Fruit fly (Drosophila melanogaster) whole organism, embryonic: ENCODE measurements around the gene CG15012.

Experiments
- Atf-2 ChIP-seq: fragments of 200-800 bp; sonication (Bioruptor generic); optimal IDR thresholded peaks from 2 replicates; lab custom pipeline; 2016; ENCODE audit warnings: missing biosample characterization, missing genetic modification characterization
- BEAF-32 ChIP-seq: fragments of 200-800 bp; sonication (Bioruptor generic); optimal IDR thresholded peaks from 3 replicates; lab custom pipeline; 2017; ENCODE audit warnings: missing biosample characterization, missing genetic modification characterization, mild to moderate bottlenecking, moderate library complexity, missing genetic modification reagents
- Bteb2 ChIP-seq: fragments of 200-800 bp; sonication (Bioruptor generic); optimal IDR thresholded peaks from 2 replicates; lab custom pipeline; 2016; ENCODE audit warnings: missing biosample characterization, missing genetic modification characterization
- CG10462 ChIP-seq: fragments of 200-800 bp; sonication (Bioruptor generic); optimal IDR thresholded peaks from 2 replicates; lab custom pipeline; 2016; ENCODE audit warnings: missing biosample characterization, missing genetic modification characterization
- CG12071 ChIP-seq: fragments of 200-800 bp; sonication (Bioruptor generic); optimal IDR thresholded peaks from 3 replicates; lab custom pipeline; 2018; ENCODE audit warnings: missing biosample characterization, mild to moderate bottlenecking, missing genetic modification characterization
- CG12236 ChIP-seq: fragments of 200-800 bp; sonication (Bioruptor generic); optimal IDR thresholded peaks from 2 replicates; lab custom pipeline; 2016; ENCODE audit warnings: missing biosample characterization, missing genetic modification characterization
- CG12744 ChIP-seq: fragments of 200-800 bp; sonication (Bioruptor generic); optimal IDR thresholded peaks from 2 replicates; lab custom pipeline; 2016; ENCODE audit warnings: missing biosample characterization, missing genetic modification characterization
- CG14667 ChIP-seq: fragments of 200-800 bp; sonication (Bioruptor generic); IDR thresholded peaks from 2 replicates; pipeline ENCODE4 v1.3.6; 2022; ENCODE audit warnings: missing biosample characterization, missing genetic modification characterization
- CG16815 ChIP-seq: fragments of 200-800 bp; sonication (Bioruptor generic); optimal IDR thresholded peaks from 3 replicates; lab custom pipeline; 2017; ENCODE audit warnings: missing biosample characterization, mild to moderate bottlenecking, missing genetic modification characterization
- CG17568 ChIP-seq: fragments of 200-800 bp; sonication (Bioruptor generic); optimal IDR thresholded peaks from 2 replicates; lab custom pipeline; 2018; ENCODE audit warnings: missing biosample characterization, mild to moderate bottlenecking, missing genetic modification characterization, moderate library complexity
- CG2875 ChIP-seq: fragments of 200-800 bp; sonication (Bioruptor generic); optimal IDR thresholded peaks from 2 replicates; lab custom pipeline; 2017; ENCODE audit warnings: missing biosample characterization, mild to moderate bottlenecking, missing genetic modification characterization, missing genetic modification reagents
- CG3281 ChIP-seq: fragments of 200-800 bp; sonication (Bioruptor generic); optimal IDR thresholded peaks from 3 replicates; lab custom pipeline; 2017; ENCODE audit warnings: missing biosample characterization, mild to moderate bottlenecking, missing genetic modification characterization
- CG6689 ChIP-seq: fragments of 200-800 bp; sonication (Bioruptor generic); IDR thresholded peaks from 2 replicates; pipeline ENCODE4 v1.3.6; 2022; ENCODE audit warnings: missing biosample characterization, missing genetic modification characterization
- CG6765 ChIP-seq: fragments of 200-800 bp; sonication (Bioruptor generic); optimal IDR thresholded peaks from 3 replicates; lab custom pipeline; 2017; ENCODE audit warnings: missing biosample characterization, mild to moderate bottlenecking, missing genetic modification characterization
- CG6791 ChIP-seq: fragments of 200-800 bp; sonication (Bioruptor generic); IDR thresholded peaks from 3 replicates; pipeline ENCODE4 v1.3.6; 2022; ENCODE audit warnings: missing biosample characterization, missing genetic modification characterization; ENCODE audit not compliant: partially characterized antibody
- CG6813 ChIP-seq: fragments of 200-800 bp; sonication (Bioruptor generic); optimal IDR thresholded peaks from 2 replicates; lab custom pipeline; 2017; ENCODE audit warnings: missing biosample characterization, missing genetic modification characterization, mild to moderate bottlenecking, moderate library complexity, missing genetic modification reagents
- CHES-1-like ChIP-seq: fragments of 200-800 bp; sonication (Bioruptor generic); optimal IDR thresholded peaks from 2 replicates; lab custom pipeline; 2016; ENCODE audit warnings: missing biosample characterization, missing genetic modification characterization
- Dek ChIP-seq: fragments of 200-800 bp; sonication (Bioruptor generic); optimal IDR thresholded peaks from 3 replicates; lab custom pipeline; 2019; ENCODE audit warnings: missing biosample characterization, mild to moderate bottlenecking, missing genetic modification characterization, moderate library complexity
- Dip3 ChIP-seq: fragments of 200-800 bp; sonication (Bioruptor generic); optimal IDR thresholded peaks from 3 replicates; lab custom pipeline; 2016; ENCODE audit warnings: missing biosample characterization, missing genetic modification characterization
- Ets65A ChIP-seq: fragments of 200-800 bp; sonication (Bioruptor generic); peaks from one replicate; lab custom pipeline; 2016; ENCODE audit warnings: missing biosample characterization, missing genetic modification characterization
- GATAe ChIP-seq: fragments of 200-800 bp; sonication (Bioruptor generic); conservative IDR thresholded peaks from 2 replicates; pipeline ENCODE4 v1.3.6; 2022; ENCODE audit warnings: missing biosample characterization, missing genetic modification characterization
- H2.0 ChIP-seq: fragments of 200-800 bp; sonication (Bioruptor generic); IDR thresholded peaks from 2 replicates; pipeline ENCODE4 v1.3.6; 2022; ENCODE audit warnings: missing biosample characterization, missing genetic modification characterization
- HLH54F ChIP-seq: fragments of 200-800 bp; sonication (Bioruptor generic); optimal IDR thresholded peaks from 3 replicates; lab custom pipeline; 2016; ENCODE audit warnings: missing biosample characterization, missing genetic modification characterization
- Hr51 ChIP-seq, 2 experiments: fragments of 200-800 bp; sonication (Bioruptor generic); optimal IDR thresholded peaks; 2 replicates in 1 of 2; 3 replicates in 1 of 2; lab custom pipeline; 2016 to 2018; ENCODE audit warnings: missing biosample characterization in 2 of 2, missing genetic modification characterization in 2 of 2, mild to moderate bottlenecking in 1 of 2, moderate library complexity in 1 of 2
- Lhr ChIP-seq: fragments of 200-800 bp; sonication (Bioruptor generic); optimal IDR thresholded peaks from 3 replicates; lab custom pipeline; 2017; ENCODE audit warnings: mild to moderate bottlenecking, missing biosample characterization, missing genetic modification reagents, missing genetic modification characterization
- Opbp ChIP-seq: fragments of 200-800 bp; sonication (Bioruptor generic); IDR thresholded peaks from 3 replicates; pipeline ENCODE4 v1.3.6; 2022; ENCODE audit warnings: missing biosample characterization, missing genetic modification characterization; ENCODE audit not compliant: partially characterized antibody
- Ptx1 ChIP-seq: fragments of 200-800 bp; sonication (Bioruptor generic); IDR thresholded peaks from 2 replicates; pipeline ENCODE4 v1.3.6; 2022; ENCODE audit warnings: missing biosample characterization, missing genetic modification characterization
- Usf ChIP-seq: fragments of 200-800 bp; sonication (Bioruptor generic); optimal IDR thresholded peaks from 2 replicates; lab custom pipeline; 2017; ENCODE audit warnings: missing genotype, missing biosample characterization, missing genetic modification characterization
- Xrp1 ChIP-seq: fragments of 200-800 bp; sonication (Bioruptor generic); IDR thresholded peaks from 2 replicates; pipeline ENCODE4 v1.3.6; 2022; ENCODE audit warnings: missing biosample characterization, missing genetic modification characterization
- ara ChIP-seq: fragments of 200-800 bp; sonication (Bioruptor generic); IDR thresholded peaks from 2 replicates; pipeline ENCODE4 v1.3.6; 2022; ENCODE audit warnings: missing biosample characterization, missing genetic modification characterization
- bbx ChIP-seq: fragments of 200-800 bp; sonication (Bioruptor generic); IDR thresholded peaks from 2 replicates; pipeline ENCODE4 v1.3.6; 2022; ENCODE audit warnings: missing biosample characterization, missing genetic modification characterization; ENCODE audit not compliant: partially characterized antibody
- bigmax ChIP-seq: fragments of 200-800 bp; sonication (Bioruptor generic); optimal IDR thresholded peaks from 2 replicates; lab custom pipeline; 2018; ENCODE audit warnings: missing biosample characterization, mild to moderate bottlenecking, missing genetic modification characterization
- danr ChIP-seq: fragments of 200-800 bp; sonication (Bioruptor generic); IDR thresholded peaks from 2 replicates; pipeline ENCODE4 v1.3.6; 2022; ENCODE audit warnings: missing biosample characterization, missing genetic modification characterization
- dimm ChIP-seq: fragments of 200-800 bp; sonication (Bioruptor generic); IDR thresholded peaks from 2 replicates; pipeline ENCODE4 v1.3.6; 2022; ENCODE audit warnings: missing biosample characterization, missing genetic modification characterization
- dm ChIP-seq: fragments of 200-800 bp; sonication (Bioruptor generic); optimal IDR thresholded peaks from 3 replicates; lab custom pipeline; 2016; ENCODE audit warnings: missing biosample characterization, missing genetic modification characterization
- dmrt11E ChIP-seq: fragments of 200-800 bp; sonication (Bioruptor generic); optimal IDR thresholded peaks from 3 replicates; lab custom pipeline; 2018; ENCODE audit warnings: missing biosample characterization, mild to moderate bottlenecking, missing genetic modification characterization, moderate library complexity
- emc ChIP-seq: fragments of 200-800 bp; sonication (Bioruptor generic); optimal IDR thresholded peaks from 2 replicates; lab custom pipeline; 2016; ENCODE audit warnings: missing biosample characterization, missing genetic modification characterization
- hb ChIP-seq: fragments of 200-800 bp; sonication (Bioruptor generic); IDR thresholded peaks from 3 replicates; pipeline ENCODE4 v1.3.6; 2022; ENCODE audit warnings: missing biosample characterization, missing genetic modification characterization; ENCODE audit not compliant: partially characterized antibody
- kni ChIP-seq: fragments of 200-800 bp; sonication (Bioruptor generic); optimal IDR thresholded peaks from 3 replicates; lab custom pipeline; 2017; ENCODE audit warnings: mild to moderate bottlenecking, missing biosample characterization, missing genetic modification reagents, missing genetic modification characterization
- lmd ChIP-seq: fragments of 200-800 bp; sonication (Bioruptor generic); IDR thresholded peaks from 2 replicates; pipeline ENCODE4 v1.3.6; 2022; ENCODE audit warnings: missing biosample characterization, missing genetic modification characterization
- lola ChIP-seq, 3 experiments: fragments of >200 bp in 2 of 3; fragments of 200-800 bp in 1 of 3; sonication (Bioruptor generic) in 1 of 3; optimal IDR thresholded peaks; 2 replicates each; lab custom pipeline; 2017 to 2019; ENCODE audit warnings: missing biosample characterization in 3 of 3, missing genetic modification characterization in 3 of 3, mild to moderate bottlenecking in 1 of 3, moderate library complexity in 1 of 3
- lov ChIP-seq, 2 experiments: fragments of 200-800 bp in 1 of 2; fragments of >200 bp in 1 of 2; sonication (Bioruptor generic) in 1 of 2; IDR thresholded peaks in 1 of 2; optimal IDR thresholded peaks in 1 of 2; 2 replicates in 1 of 2; 3 replicates in 1 of 2; pipeline versions ENCODE4 v1.3.6 to Lab custom; 2017 to 2022; ENCODE audit warnings: missing biosample characterization in 1 of 2, missing genetic modification characterization in 1 of 2
- mld ChIP-seq: fragments of 200-800 bp; sonication (Bioruptor generic); IDR thresholded peaks from 3 replicates; pipeline ENCODE4 v1.3.6; 2022; ENCODE audit warnings: missing biosample characterization, missing genetic modification characterization; ENCODE audit not compliant: partially characterized antibody
- oc ChIP-seq: fragments of 200-800 bp; sonication (Bioruptor generic); optimal IDR thresholded peaks from 2 replicates; lab custom pipeline; 2018; ENCODE audit warnings: missing biosample characterization, mild to moderate bottlenecking, missing genetic modification characterization, moderate library complexity
- p53 ChIP-seq: fragments of 200-800 bp; sonication (Bioruptor generic); optimal IDR thresholded peaks from 2 replicates; lab custom pipeline; 2016; ENCODE audit warnings: missing biosample characterization, missing genetic modification characterization
- pfk ChIP-seq: fragments of 200-800 bp; sonication (Bioruptor generic); optimal IDR thresholded peaks from 2 replicates; lab custom pipeline; 2018; ENCODE audit warnings: missing biosample characterization, mild to moderate bottlenecking, missing genetic modification characterization, moderate library complexity
- sna ChIP-seq: fragments of 200-800 bp; sonication (Bioruptor generic); IDR thresholded peaks from 2 replicates; pipeline ENCODE4 v1.3.6; 2022; ENCODE audit warnings: missing biosample characterization, missing genetic modification characterization; ENCODE audit not compliant: partially characterized antibody
- tap ChIP-seq: fragments of 200-800 bp; optimal IDR thresholded peaks from 3 replicates; lab custom pipeline; 2019; ENCODE audit warnings: missing biosample characterization, mild to moderate bottlenecking, missing genetic modification characterization, moderate library complexity
- toy ChIP-seq: fragments of 200-800 bp; sonication (Bioruptor generic); IDR thresholded peaks from 2 replicates; pipeline ENCODE4 v1.3.6; 2022; ENCODE audit warnings: missing biosample characterization, missing genetic modification characterization

The CG15012 gene

dm6 chr3L:4269920-4270319 lies 22.1 kb downstream of the CG15012 start (continued):
- TF ChIP-seq CG6765 (peak; percentile 49), CHES-1-like (GFP tag; lab: Kevin White, UChicago) (no peak), CG6689 (GFP tag; lab: Robert Waterston, UW) (peak; percentile 77), emc (GFP tag; lab: Kevin White, UChicago) (no peak), CG6813 (GFP tag; lab: Kevin White, UChicago) (peak; percentile 65), GATAe (GFP tag; lab: Robert Waterston, UW) (no peak), CG3281 (GFP tag; lab: Kevin White, UChicago) (peak; percentile 75), pfk (GFP tag; lab: Kevin White, UChicago) (no peak), HLH54F (no peak), CG12071 (peak; percentile 56), CG12236 (GFP tag; lab: Kevin White, UChicago) (no peak), lmd (GFP tag; lab: Robert Waterston, UW) (peak; percentile 66), dmrt11E (tag; lab: Kevin White, UChicago) (peak; percentile 68), BEAF-32 (no peak), Bteb2 (GFP tag; lab: Kevin White, UChicago) (no peak), bigmax (GFP tag; lab: Kevin White, UChicago) (no peak), toy (no peak), CG17568 (GFP tag; lab: Kevin White, UChicago) (peak; percentile 48), CG6791 (GFP tag; lab: Robert Waterston, UW) (0 out of 3 replicates have a peak, but pooled peaks have one; percentile 15), kni (GFP tag; lab: Kevin White, UChicago) (peak; percentile 63), Dip3 (GFP tag; lab: Kevin White, UChicago) (no peak), H2.0 (GFP tag; lab: Robert Waterston, UW) (peak; percentile 20; the same call in 1 of the 2 replicates), bbx (GFP tag; lab: Robert Waterston, UW) (no peak), hb (no peak), CG12744 (GFP tag; lab: Kevin White, UChicago) (no peak), Atf-2 (GFP tag; lab: Kevin White, UChicago) (no peak), Ptx1 (GFP tag; lab: Robert Waterston, UW) (peak; percentile 79), ara (GFP tag; lab: Robert Waterston, UW) (peak; percentile 75), oc (tag; lab: Kevin White, UChicago) (peak; percentile 74), p53 (no peak), Usf (GFP tag; lab: Kevin White, UChicago) (peak; percentile 15), CG2875 (GFP tag; lab: Kevin White, UChicago) (peak; percentile 16), Ets65A (GFP tag; lab: Kevin White, UChicago) (no peak), dm (no peak), lov (optimal IDR thresholded peaks at IDR 0.05; lab: Kevin White, UChicago) (no peak), lov (GFP tag; IDR thresholded peaks at IDR 0.05; lab: Robert Waterston, UW) (no peak), Opbp (GFP tag; lab: Robert Waterston, UW) (no peak), Lhr (GFP tag; lab: Kevin White, UChicago) (peak; percentile 15), dimm (GFP tag; lab: Robert Waterston, UW) (no peak), CG16815 (GFP tag; lab: Kevin White, UChicago) (peak; percentile 31), Hr51 (GFP tag; optimal IDR thresholded peaks at IDR 0.05; lab: Kevin White, UChicago) (peak in 1 of 2 experiments; percentile 84), tap (peak; percentile 81), danr (GFP tag; lab: Robert Waterston, UW) (no peak), CG14667 (GFP tag; lab: Robert Waterston, UW) (peak; percentile 35; the same call in 1 of the 2 replicates), sna (GFP tag; lab: Robert Waterston, UW) (no peak), lola (GFP tag; optimal IDR thresholded peaks at IDR 0.05; lab: Kevin White, UChicago) (peak in 1 of 3 experiments; percentile 77), Dek (tag; lab: Kevin White, UChicago) (peak; percentile 50), CG10462 (no peak), Xrp1 (GFP tag; lab: Robert Waterston, UW) (peak; percentile 81), mld (GFP tag; lab: Robert Waterston, UW) (no peak)
